Fruit fly (Drosophila melanogaster): ENCODE data around the gene Men-b.

Gene Men-b

dm6 chr3R:27151516-27151823, at the start of gene Men-b:
Gene Men-b (plus strand): TSS chr3R:27151662.
- TF ChIP-seq psq (optimal IDR thresholded peaks at IDR 0.05) (no peak), insv (optimal IDR thresholded peaks at IDR 0.05) (no peak), h (optimal IDR thresholded peaks at IDR 0.05) (no peak)

DNA sequence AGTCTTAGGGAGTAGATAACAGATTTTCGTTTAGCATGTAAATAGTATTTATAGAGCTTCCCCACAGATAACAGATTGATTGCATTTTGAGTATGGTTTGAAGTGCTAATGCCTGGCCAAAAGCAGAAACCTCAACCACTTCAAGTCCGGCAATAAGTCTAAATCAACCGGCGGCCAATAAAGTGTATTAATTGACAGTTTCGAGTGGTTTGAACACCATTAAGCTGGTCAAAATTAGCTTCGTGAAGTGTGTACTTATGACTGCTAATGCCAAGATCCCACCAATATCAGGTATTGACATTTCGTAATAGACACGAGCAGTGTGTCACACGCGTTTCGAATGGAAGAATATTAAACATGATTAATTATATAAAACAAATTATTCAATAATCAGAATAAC, 46.0 kb upstream of the Men-b start:
- no peak for TF ChIP-seq ttk (optimal IDR thresholded peaks at IDR 0.05)

DNA sequence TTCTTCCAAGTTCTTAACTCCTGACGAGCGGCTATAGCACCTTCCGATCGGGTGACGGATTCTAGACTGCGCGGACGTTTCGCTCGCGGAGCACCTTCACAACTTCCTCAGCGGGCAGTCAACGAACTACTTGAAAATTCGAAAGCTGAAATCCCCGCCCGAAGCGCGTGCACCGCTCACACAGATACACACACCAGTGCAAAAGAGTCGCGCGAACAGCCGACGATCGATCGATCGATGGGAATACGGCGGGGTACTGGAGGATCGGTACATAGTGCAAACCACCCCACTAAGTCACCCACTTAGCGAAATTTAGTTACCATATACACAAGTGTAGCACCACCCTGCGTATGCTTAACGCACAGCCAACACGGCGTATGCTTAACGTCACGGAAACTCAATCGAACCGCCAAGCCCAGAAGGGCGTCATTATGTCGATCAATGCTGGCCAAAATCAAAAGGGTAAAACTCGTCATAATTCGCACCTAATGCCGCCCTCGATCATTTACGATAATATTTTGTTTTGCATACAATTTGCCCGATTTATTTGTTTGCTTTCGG, 45.2 kb upstream of the Men-b start, which contains the start of gene CAH9:
TSS of gene CAH9 (minus strand) at position 51 of the 561 bp plus-strand sequence.
- TF ChIP-seq h (optimal IDR thresholded peaks at IDR 0.05) (no peak), Myc (optimal IDR thresholded peaks at IDR 0.05) (no peak), Sin3A (optimal IDR thresholded peaks at IDR 0.05) (no peak), psq (optimal IDR thresholded peaks at IDR 0.05) (no peak), insv (optimal IDR thresholded peaks at IDR 0.05) (no peak), ttk (optimal IDR thresholded peaks at IDR 0.05) (no peak)

DNA sequence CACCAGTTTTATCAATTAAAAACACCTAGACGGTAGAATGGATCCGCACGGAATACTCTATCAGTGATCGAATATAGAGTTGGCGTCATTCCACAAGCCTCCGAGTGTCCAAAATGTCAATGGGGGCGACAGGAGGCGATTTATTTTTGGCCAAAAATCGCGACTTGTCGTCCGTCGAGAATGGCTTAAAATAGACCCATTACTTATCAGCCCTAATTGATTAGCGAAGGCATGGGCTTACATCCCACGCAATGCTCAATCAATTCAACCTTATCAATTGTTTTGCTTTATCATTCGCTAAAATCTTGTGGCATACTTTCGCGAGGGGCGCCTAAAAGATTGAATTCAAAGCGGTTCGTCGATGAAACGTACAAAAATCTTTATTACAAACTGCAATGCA, 43.4 kb upstream of the Men-b start:
- TF ChIP-seq insv (optimal IDR thresholded peaks at IDR 0.05) (no peak), ttk (optimal IDR thresholded peaks at IDR 0.05) (no peak), Sin3A (optimal IDR thresholded peaks at IDR 0.05) (no peak), psq (optimal IDR thresholded peaks at IDR 0.05) (no peak), h (optimal IDR thresholded peaks at IDR 0.05) (no peak), Myc (optimal IDR thresholded peaks at IDR 0.05) (no peak)

dm6 chr3R:27109458-27109857, 42.0 kb upstream of the Men-b start:
- TF ChIP-seq h (optimal IDR thresholded peaks at IDR 0.05) (no peak), ttk (optimal IDR thresholded peaks at IDR 0.05) (no peak), Sin3A (optimal IDR thresholded peaks at IDR 0.05) (no peak), insv (optimal IDR thresholded peaks at IDR 0.05) (no peak), Myc (optimal IDR thresholded peaks at IDR 0.05) (no peak), psq (optimal IDR thresholded peaks at IDR 0.05) (no peak)

dm6 chr3R:27111784-27112602, 39.5 kb upstream of the Men-b start, which contains the start of the genes gb and CG5815:
Gene gb (minus strand): TSS chr3R:27112270.
Gene CG5815 (plus strand): TSS chr3R:27112566.
- no peak for TF ChIP-seq psq (optimal IDR thresholded peaks at IDR 0.05)
- TF ChIP-seq Myc (optimal IDR thresholded peaks at IDR 0.05): no peak
- no peak for TF ChIP-seq insv (optimal IDR thresholded peaks at IDR 0.05)
- TF ChIP-seq ttk (optimal IDR thresholded peaks at IDR 0.05): no peak
- no peak for TF ChIP-seq h (optimal IDR thresholded peaks at IDR 0.05)
- TF ChIP-seq Sin3A (optimal IDR thresholded peaks at IDR 0.05): no peak

- TF ChIP-seq h (optimal IDR thresholded peaks at IDR 0.05) (no peak), ttk (optimal IDR thresholded peaks at IDR 0.05) (no peak), Sin3A (optimal IDR thresholded peaks at IDR 0.05) (no peak), Myc (optimal IDR thresholded peaks at IDR 0.05) (no peak), insv (optimal IDR thresholded peaks at IDR 0.05) (no peak)
These were observed 34.9 kb upstream of the Men-b start, which contains the start of the genes CG6066 and CG5880 for dm6 chr3R:27116465-27117092. Gene CG6066 (minus strand): TSS chr3R:27116707. Gene CG5880 (plus strand): TSS chr3R:27116745.

DNA sequence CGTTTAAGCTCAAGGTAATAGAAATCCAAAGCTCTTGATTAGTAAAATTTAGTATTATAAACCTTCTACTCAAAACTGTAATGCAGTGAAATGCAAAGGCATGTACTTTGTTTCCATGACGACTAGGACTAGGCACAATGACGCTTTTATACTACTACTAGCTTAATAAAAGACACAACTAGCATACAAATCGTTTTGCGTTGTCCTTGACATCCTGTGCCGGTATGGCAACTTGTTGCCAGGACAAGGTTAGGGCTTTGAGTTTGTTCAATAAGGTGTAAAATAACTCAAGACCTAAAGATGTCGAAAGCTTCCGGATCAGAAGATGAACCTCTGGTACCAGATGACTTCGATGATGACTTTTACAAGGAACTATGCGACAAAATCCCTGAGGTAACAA, 33.1 kb upstream of the Men-b start, which contains the start of gene CG5882:
TSS of gene CG5882 (plus strand) at position 301 of the 400 bp plus-strand sequence.
- TF ChIP-seq Myc (optimal IDR thresholded peaks at IDR 0.05) (no peak), h (optimal IDR thresholded peaks at IDR 0.05) (no peak), ttk (optimal IDR thresholded peaks at IDR 0.05) (no peak), psq (optimal IDR thresholded peaks at IDR 0.05) (no peak), insv (optimal IDR thresholded peaks at IDR 0.05) (no peak), Sin3A (optimal IDR thresholded peaks at IDR 0.05) (no peak)

DNA sequence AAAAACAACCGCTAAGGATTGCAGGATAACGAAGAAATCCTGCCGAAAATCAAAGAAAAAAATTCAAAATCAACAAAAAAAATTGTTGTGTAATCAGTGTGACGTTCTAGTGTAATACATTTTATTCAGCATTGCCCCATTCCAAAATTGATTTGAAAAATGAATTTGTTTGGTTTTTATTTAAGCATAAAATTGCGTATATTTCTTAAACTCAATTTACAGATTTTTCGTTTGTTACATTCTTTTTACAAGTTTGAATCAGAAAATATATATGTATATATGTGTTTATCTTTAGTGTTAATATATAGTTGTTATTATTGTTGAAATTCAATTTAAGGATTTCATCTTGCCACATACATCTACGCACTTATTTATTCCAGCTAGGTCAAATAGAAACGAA, 26.9 kb upstream of the Men-b start, which contains the start of gene CG6059:
TSS of gene CG6059 (minus strand) at position 101 of the 400 bp plus-strand sequence.
- TF ChIP-seq Sin3A (optimal IDR thresholded peaks at IDR 0.05): no peak

- TF ChIP-seq insv (optimal IDR thresholded peaks at IDR 0.05): no peak
- no peak for TF ChIP-seq Myc (optimal IDR thresholded peaks at IDR 0.05)
- TF ChIP-seq h (optimal IDR thresholded peaks at IDR 0.05): no peak
- TF ChIP-seq ttk (optimal IDR thresholded peaks at IDR 0.05): no peak
- TF ChIP-seq psq (optimal IDR thresholded peaks at IDR 0.05): no peak
- no peak for TF ChIP-seq Sin3A (optimal IDR thresholded peaks at IDR 0.05)
These were observed 22.7 kb upstream of the Men-b start for dm6 chr3R:27128723-27129122.

DNA sequence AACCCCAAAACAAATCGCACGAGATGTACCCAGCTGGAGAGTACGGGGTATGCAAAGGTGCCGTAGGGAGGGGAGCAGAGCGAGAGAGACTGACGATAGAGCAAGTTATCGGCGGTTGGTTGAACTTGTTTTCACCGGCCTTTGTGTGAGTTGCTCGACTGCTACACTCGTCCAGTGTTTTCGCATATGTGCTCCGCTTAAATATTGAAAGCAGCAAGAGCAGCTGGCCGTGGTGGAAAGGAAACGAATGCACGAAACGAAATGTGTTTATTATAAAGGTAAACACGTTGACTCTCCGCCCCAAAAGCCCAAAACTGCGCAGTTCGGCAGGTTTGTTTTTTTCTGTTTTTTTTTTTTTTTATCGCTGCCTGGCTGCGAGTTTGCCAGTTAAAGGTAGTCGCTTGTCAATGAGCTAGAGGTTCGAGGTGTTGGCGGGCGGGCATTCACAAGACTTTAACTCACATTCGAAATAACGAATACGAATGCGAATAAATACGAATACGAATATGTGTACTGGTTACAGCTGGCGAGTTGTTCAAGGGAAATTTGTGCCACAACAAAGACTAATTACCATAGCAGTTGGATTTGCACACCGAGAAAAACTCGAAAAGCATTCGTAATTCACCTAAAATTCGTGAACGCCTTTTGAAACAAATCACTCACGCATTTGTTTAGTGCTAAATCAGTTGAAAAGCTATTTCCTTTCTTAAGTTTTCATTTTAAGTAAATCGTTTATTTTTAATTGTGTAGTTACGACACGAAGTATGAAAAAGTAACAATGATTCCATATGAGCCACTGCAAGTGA, 21.7 kb upstream of the Men-b start:
- TF ChIP-seq h (optimal IDR thresholded peaks at IDR 0.05) (no peak), ttk (optimal IDR thresholded peaks at IDR 0.05) (no peak), insv (optimal IDR thresholded peaks at IDR 0.05) (no peak), psq (optimal IDR thresholded peaks at IDR 0.05) (no peak), Myc (optimal IDR thresholded peaks at IDR 0.05) (no peak), Sin3A (optimal IDR thresholded peaks at IDR 0.05) (no peak)

Data from Kc167 (cell line).